Worm (Caenorhabditis elegans) whole organism, L3 larva: ENCODE measurements around the gene efl-1.

Experiments used
- R02D3.7 ChIP-seq: fragments of 150-350 bp; optimal IDR thresholded peaks from 2 replicates; lab custom pipeline; 2014; ENCODE audit warnings: missing biosample characterization, missing genetic modification characterization
- ZK546.5 ChIP-seq: sonication (generic microtip); optimal IDR thresholded peaks from 2 replicates; lab custom pipeline; 2017; ENCODE audit warnings: missing biosample characterization, missing genetic modification characterization
- aly-2 ChIP-seq: fragments of 150-350 bp; optimal IDR thresholded peaks from 2 replicates; lab custom pipeline; 2014; ENCODE audit warnings: missing biosample characterization, missing genetic modification characterization
- ceh-16 ChIP-seq: sonication (generic microtip); optimal IDR thresholded peaks from 2 replicates; lab custom pipeline; 2017; ENCODE audit warnings: missing biosample characterization, missing genetic modification characterization
- ceh-28 ChIP-seq: fragments of 150-350 bp; optimal IDR thresholded peaks from 2 replicates; lab custom pipeline; 2014; ENCODE audit warnings: missing biosample characterization, missing genetic modification reagents, missing genetic modification characterization
- ceh-82 ChIP-seq: fragments of 150-350 bp; optimal IDR thresholded peaks from 2 replicates; lab custom pipeline; 2014; ENCODE audit warnings: missing biosample characterization, missing genetic modification characterization
- ceh-9 ChIP-seq: sonication (generic microtip); optimal IDR thresholded peaks from 2 replicates; lab custom pipeline; 2018; ENCODE audit warnings: missing biosample characterization, missing genetic modification characterization
- daf-12 ChIP-seq: fragments of 150-350 bp; optimal IDR thresholded peaks from 2 replicates; lab custom pipeline; 2014; ENCODE audit warnings: missing biosample characterization, missing genetic modification reagents, missing genetic modification characterization
- egl-27 ChIP-seq: sonication (generic microtip); optimal IDR thresholded peaks from 4 replicates; lab custom pipeline; 2017; ENCODE audit warnings: missing biosample characterization, missing genetic modification reagents, missing genetic modification characterization
- egl-5 ChIP-seq: fragments of 150-350 bp; optimal IDR thresholded peaks from 2 replicates; lab custom pipeline; 2017; ENCODE audit warnings: missing biosample characterization, missing genetic modification reagents, missing genetic modification characterization, inconsistent platforms
- elt-1 ChIP-seq: fragments of 150-350 bp; optimal IDR thresholded peaks from 2 replicates; lab custom pipeline; 2014; ENCODE audit warnings: missing biosample characterization, missing genetic modification characterization
- fkh-10 ChIP-seq: sonication (generic microtip); optimal IDR thresholded peaks from 2 replicates; lab custom pipeline; 2017; ENCODE audit warnings: missing biosample characterization, missing genetic modification reagents, missing genetic modification characterization
- fkh-2 ChIP-seq: fragments of 150-350 bp; optimal IDR thresholded peaks from 2 replicates; lab custom pipeline; 2014; ENCODE audit warnings: missing biosample characterization, missing genetic modification reagents, missing genetic modification characterization
- fos-1 ChIP-seq: fragments of 150-350 bp; optimal IDR thresholded peaks from 2 replicates; lab custom pipeline; 2014; ENCODE audit warnings: missing biosample characterization, missing genetic modification characterization
- hmg-11 ChIP-seq: sonication (generic microtip); optimal IDR thresholded peaks from 2 replicates; lab custom pipeline; 2016; ENCODE audit warnings: missing genetic modification characterization, missing compliant biosample characterization
- jun-1 ChIP-seq: fragments of 150-350 bp; optimal IDR thresholded peaks from 2 replicates; lab custom pipeline; 2014; ENCODE audit warnings: missing biosample characterization, missing genetic modification reagents, missing genetic modification characterization
- lin-15B ChIP-seq: fragments of 150-350 bp; optimal IDR thresholded peaks from 2 replicates; lab custom pipeline; 2014; ENCODE audit warnings: missing biosample characterization, missing genetic modification characterization
- lsy-12 ChIP-seq: sonication (generic microtip); optimal IDR thresholded peaks from 2 replicates; lab custom pipeline; 2016; ENCODE audit warnings: mild to moderate bottlenecking, missing genetic modification characterization, missing compliant biosample characterization
- mdl-1 ChIP-seq: fragments of 150-350 bp; optimal IDR thresholded peaks from 2 replicates; lab custom pipeline; 2014; ENCODE audit warnings: missing biosample characterization, missing genetic modification characterization
- nfya-1 ChIP-seq: sonication (generic microtip); optimal IDR thresholded peaks from 2 replicates; lab custom pipeline; 2017; ENCODE audit warnings: missing genetic modification characterization, mild to moderate bottlenecking, missing compliant biosample characterization, antibody characterized with exemption, moderate library complexity; ENCODE audit not compliant: insufficient read depth
- nhr-12 ChIP-seq: fragments of 150-350 bp; optimal IDR thresholded peaks from 2 replicates; lab custom pipeline; 2014; ENCODE audit warnings: missing biosample characterization, missing genetic modification characterization
- nhr-23 ChIP-seq: fragments of 150-350 bp; optimal IDR thresholded peaks from 2 replicates; lab custom pipeline; 2014; ENCODE audit warnings: missing biosample characterization, missing genetic modification reagents, missing genetic modification characterization
- nhr-237 ChIP-seq: fragments of 150-350 bp; optimal IDR thresholded peaks from 2 replicates; lab custom pipeline; 2014; ENCODE audit warnings: missing biosample characterization, missing genetic modification characterization
- nhr-25 ChIP-seq: sonication (generic microtip); optimal IDR thresholded peaks from 2 replicates; lab custom pipeline; 2017; ENCODE audit warnings: missing biosample characterization, missing genetic modification characterization
- nhr-28 ChIP-seq: fragments of 150-350 bp; optimal IDR thresholded peaks from 2 replicates; lab custom pipeline; 2014; ENCODE audit warnings: missing biosample characterization, missing genetic modification characterization
- nhr-43 ChIP-seq: sonication (generic microtip); optimal IDR thresholded peaks from 2 replicates; lab custom pipeline; 2016; ENCODE audit warnings: mild to moderate bottlenecking, missing genetic modification characterization, missing compliant biosample characterization; ENCODE audit not compliant: poor library complexity, severe bottlenecking
- nhr-67 ChIP-seq: fragments of 150-350 bp; optimal IDR thresholded peaks from 2 replicates; lab custom pipeline; 2014; ENCODE audit warnings: missing biosample characterization, missing genetic modification characterization
- nhr-76 ChIP-seq: fragments of 150-350 bp; sonication (generic microtip); optimal IDR thresholded peaks from 5 replicates; lab custom pipeline; 2014; ENCODE audit warnings: missing biosample characterization, missing genetic modification characterization
- nhr-77 ChIP-seq: fragments of 150-350 bp; optimal IDR thresholded peaks from 2 replicates; lab custom pipeline; 2014; ENCODE audit warnings: missing biosample characterization, missing genetic modification characterization
- pha-4 ChIP-seq: fragments of 150-350 bp; optimal IDR thresholded peaks from 2 replicates; lab custom pipeline; 2014; ENCODE audit warnings: missing biosample characterization, missing genetic modification reagents, missing genetic modification characterization
- sea-2 ChIP-seq: fragments of 150-350 bp; sonication (generic microtip); optimal IDR thresholded peaks from 4 replicates; lab custom pipeline; 2014; ENCODE audit warnings: missing biosample characterization, missing genetic modification reagents, missing genetic modification characterization
- skn-1 ChIP-seq: fragments of 150-350 bp; optimal IDR thresholded peaks from 2 replicates; lab custom pipeline; 2014; ENCODE audit warnings: missing biosample characterization, missing genetic modification characterization
- snpc-4 ChIP-seq: fragments of 150-350 bp; optimal IDR thresholded peaks from 2 replicates; lab custom pipeline; 2014; ENCODE audit warnings: missing biosample characterization, missing genetic modification characterization
- unc-39 ChIP-seq: sonication (generic microtip); optimal IDR thresholded peaks from 4 replicates; lab custom pipeline; 2017; ENCODE audit warnings: missing biosample characterization, missing genetic modification characterization
- ztf-4 ChIP-seq: fragments of 150-350 bp; optimal IDR thresholded peaks from 2 replicates; lab custom pipeline; 2014; ENCODE audit warnings: missing biosample characterization, missing genetic modification characterization

Gene efl-1

ce11 chrV:17001167-17001566 lies 35.7 kb upstream of the efl-1 start, which contains the start of gene sri-9:
Gene sri-9 (plus strand): TSS chrV:17001467.
- TF ChIP-seq nhr-237 (tag; lab: Kevin White, UChicago) (no peak), nhr-28 (tag; lab: Kevin White, UChicago) (no peak), nhr-67 (no peak), jun-1 (tag; lab: Kevin White, UChicago) (no peak), nhr-12 (tag; lab: Kevin White, UChicago) (no peak), mdl-1 (tag; lab: Kevin White, UChicago) (no peak), R02D3.7 (no peak), elt-1 (tag; lab: Kevin White, UChicago) (no peak), lin-15B (no peak), nhr-43 (tag; lab: Kevin White, UChicago) (no peak), ceh-9 (no peak), fos-1 (tag; lab: Kevin White, UChicago) (no peak), aly-2 (no peak), ceh-28 (tag; lab: Kevin White, UChicago) (no peak), daf-12 (tag; lab: Kevin White, UChicago) (no peak), ZK546.5 (tag; lab: Kevin White, UChicago) (no peak), lsy-12 (tag; lab: Kevin White, UChicago) (no peak)

ce11 chrV:17000635-17001034 lies 35.2 kb upstream of the efl-1 start:
- TF ChIP-seq nfya-1 (tag; lab: Kevin White, UChicago) (no peak), fkh-2 (tag; lab: Kevin White, UChicago) (no peak), nhr-23 (tag; lab: Kevin White, UChicago) (no peak)

ce11 chrV:17000204-17000603 lies 34.7 kb upstream of the efl-1 start, which contains the start of gene str-217:
Gene str-217 (minus strand): TSS chrV:17000304.
- TF ChIP-seq pha-4 (tag; lab: Kevin White, UChicago): no peak
- no peak for TF ChIP-seq nhr-76 (tag; lab: Kevin White, UChicago)
- no peak for TF ChIP-seq skn-1 (tag; lab: Kevin White, UChicago)
- TF ChIP-seq, all 47 proteins: peak for 0

ce11 chrV:16992383-16992782 lies 26.9 kb upstream of the efl-1 start:
- no peak for TF ChIP-seq ZK546.5 (tag; lab: Kevin White, UChicago)
- no peak for TF ChIP-seq egl-27
- no peak for TF ChIP-seq nhr-76 (tag; lab: Kevin White, UChicago)
- no peak for TF ChIP-seq nhr-25
- TF ChIP-seq sea-2 (GFP tag; lab: Kevin White, UChicago): no peak
- TF ChIP-seq nhr-28 (tag; lab: Kevin White, UChicago): no peak
- no peak for TF ChIP-seq nhr-67
- TF ChIP-seq fos-1 (tag; lab: Kevin White, UChicago): no peak
- TF ChIP-seq lin-15B: no peak
- TF ChIP-seq snpc-4 (tag; lab: Kevin White, UChicago): no peak
- TF ChIP-seq nhr-237 (tag; lab: Kevin White, UChicago): no peak
- no peak for TF ChIP-seq egl-5 (tag; lab: Kevin White, UChicago)
- TF ChIP-seq, all 47 proteins: peak for 0

- TF ChIP-seq nhr-43 (tag; lab: Kevin White, UChicago): no peak
- TF ChIP-seq nhr-237 (tag; lab: Kevin White, UChicago): no peak
- no peak for TF ChIP-seq ceh-28 (tag; lab: Kevin White, UChicago)
- TF ChIP-seq unc-39: no peak
- no peak for TF ChIP-seq nhr-77
- TF ChIP-seq nhr-28 (tag; lab: Kevin White, UChicago): no peak
- TF ChIP-seq nhr-76 (tag; lab: Kevin White, UChicago): no peak
- TF ChIP-seq ztf-4 (tag; lab: Kevin White, UChicago): no peak
- TF ChIP-seq snpc-4 (tag; lab: Kevin White, UChicago): no peak
- TF ChIP-seq, all 47 proteins: peak for 0
These were observed 26.3 kb upstream of the efl-1 start, which contains the start of gene srz-95 for ce11 chrV:16991734-16992133. Gene srz-95 (plus strand): TSS chrV:16992034.

- TF ChIP-seq ceh-82 (tag; lab: Kevin White, UChicago): no peak
- TF ChIP-seq ceh-16: no peak
- no peak for TF ChIP-seq hmg-11 (tag; lab: Kevin White, UChicago)
- TF ChIP-seq nhr-28 (tag; lab: Kevin White, UChicago): no peak
- no peak for TF ChIP-seq R02D3.7
- no peak for TF ChIP-seq pha-4 (tag; lab: Kevin White, UChicago)
- TF ChIP-seq ceh-28 (tag; lab: Kevin White, UChicago): no peak
- TF ChIP-seq fkh-10: no peak
- no peak for TF ChIP-seq unc-39
- TF ChIP-seq lsy-12 (tag; lab: Kevin White, UChicago): no peak
- TF ChIP-seq, all 47 proteins: peak for 0
These were observed 23.1 kb upstream of the efl-1 start, which contains the start of gene Y102A5C.27 for ce11 chrV:16988614-16989013. Gene Y102A5C.27 (minus strand): TSS chrV:16988714.
